Worm (Caenorhabditis elegans): ENCODE data around the gene srz-6.

The srz-6 gene

DNA sequence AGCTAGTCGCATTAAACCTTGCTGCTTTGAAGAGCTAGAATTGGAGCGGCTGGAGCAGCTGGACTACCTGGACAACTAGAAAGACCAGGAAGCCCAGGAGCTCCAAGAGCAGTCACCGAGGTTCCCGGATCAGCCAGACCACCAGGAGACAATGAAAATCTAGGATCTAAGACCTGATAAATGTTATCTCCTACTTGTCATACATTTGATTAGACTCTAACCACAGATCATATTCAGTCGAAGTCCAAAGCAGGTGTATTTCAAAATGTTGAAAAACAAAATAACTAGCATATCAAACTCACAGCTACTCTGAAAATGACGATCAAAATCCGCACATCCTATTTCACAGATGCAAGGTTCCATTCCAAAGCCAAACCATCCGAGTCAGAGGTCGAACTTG, at the start of gene srz-6:
srz-6 (plus strand) TSS at position 301 of the 400 bp plus-strand sequence.
- no peak for TF ChIP-seq nhr-11 (tag; optimal IDR thresholded peaks at IDR 0.05)

DNA sequence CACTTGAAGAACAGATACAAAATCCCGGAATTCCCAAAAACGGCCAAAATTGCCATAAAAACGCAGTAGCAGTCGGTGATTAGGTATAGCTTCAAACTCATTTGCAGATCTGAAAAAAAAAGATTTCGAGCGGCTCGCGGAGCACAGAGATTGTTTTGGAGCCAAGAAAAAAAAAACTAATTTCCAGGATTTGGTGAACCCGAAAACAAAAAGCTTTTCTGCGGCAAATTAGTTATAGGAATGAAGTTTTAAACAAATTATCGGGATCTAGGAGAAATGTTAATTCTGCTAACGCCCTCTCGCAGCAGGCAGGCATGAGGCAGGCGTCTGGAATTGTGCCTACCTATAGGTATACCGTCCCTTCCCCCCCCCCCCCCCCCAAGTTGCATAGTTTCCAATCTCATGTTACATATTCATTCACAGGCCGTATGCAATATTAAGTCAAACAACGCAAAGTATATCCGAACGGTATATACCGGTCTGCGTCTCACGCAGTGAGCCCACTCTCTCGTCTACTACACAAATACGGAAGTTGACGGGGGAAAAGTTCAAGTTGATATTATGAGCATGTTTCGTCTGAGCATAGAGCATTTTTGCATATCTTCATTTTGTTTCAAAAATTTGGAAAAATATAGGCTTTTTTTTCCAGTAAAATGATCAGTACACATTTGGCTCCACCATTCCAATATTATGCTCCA, 47.2 kb upstream of the srz-6 start, which contains the start of the genes W05H5.1 and pitr-6:
W05H5.1 (minus strand) TSS at position 101 of the 698 bp plus-strand sequence.
pitr-6 (plus strand) TSS at position 648 of the 698 bp plus-strand sequence.
- TF ChIP-seq nhr-11 (tag; optimal IDR thresholded peaks at IDR 0.05) = no peak
- no peak for TF ChIP-seq nhr-25 (tag; optimal IDR thresholded peaks at IDR 0.05)
- TF ChIP-seq nhr-12 (tag; optimal IDR thresholded peaks at IDR 0.05) = no peak
- no peak for TF ChIP-seq elt-1 (tag; optimal IDR thresholded peaks at IDR 0.05)
- no peak for TF ChIP-seq zag-1 (tag; optimal IDR thresholded peaks at IDR 0.05)
- TF ChIP-seq egl-5 (tag; optimal IDR thresholded peaks at IDR 0.05) = no peak
- TF ChIP-seq ama-1 (optimal IDR thresholded peaks at IDR 0.05) = no peak
- TF ChIP-seq nhr-67 (tag; optimal IDR thresholded peaks at IDR 0.05) = no peak
- TF ChIP-seq sea-2 (GFP tag; optimal IDR thresholded peaks at IDR 0.05) = no peak
- no peak for TF ChIP-seq fos-1 (tag; optimal IDR thresholded peaks at IDR 0.05)
- TF ChIP-seq ztf-11 (tag; optimal IDR thresholded peaks at IDR 0.05) = no peak
- TF ChIP-seq aly-2 (tag; optimal IDR thresholded peaks at IDR 0.05) = no peak
- TF ChIP-seq nfya-1 (tag; optimal IDR thresholded peaks at IDR 0.05; ENCODE audit: insufficient read depth) = no peak
- TF ChIP-seq mdl-1 (tag; optimal IDR thresholded peaks at IDR 0.05) = no peak
- no peak for TF ChIP-seq lin-15B (tag; optimal IDR thresholded peaks at IDR 0.05)
- TF ChIP-seq nhr-43 (tag; optimal IDR thresholded peaks at IDR 0.05; ENCODE audit: poor library complexity, severe bottlenecking) = no peak
- no peak for TF ChIP-seq nhr-77 (tag; optimal IDR thresholded peaks at IDR 0.05)
- TF ChIP-seq lin-39 (tag; optimal IDR thresholded peaks at IDR 0.05) = no peak

DNA sequence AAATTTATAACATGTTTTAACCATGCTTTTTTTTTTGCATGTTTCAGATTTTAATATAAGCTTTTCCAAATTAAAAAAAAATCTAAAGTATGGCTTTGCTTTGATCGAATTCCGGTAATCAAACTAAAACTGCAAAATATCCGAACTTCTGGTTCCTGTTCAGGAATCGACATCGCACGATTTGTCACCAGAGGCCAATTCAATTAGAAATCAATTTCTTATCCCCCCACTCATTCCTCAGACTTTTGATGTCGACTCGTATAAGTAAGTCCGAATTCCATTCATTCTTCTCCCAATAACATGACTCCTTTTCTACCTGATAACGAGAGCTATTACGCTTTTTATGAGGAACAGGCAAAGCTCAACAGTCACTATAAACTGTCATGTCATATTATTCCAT, 43.8 kb upstream of the srz-6 start, which contains the start of gene srh-27:
srh-27 (plus strand) TSS at position 301 of the 400 bp plus-strand sequence.
- TF ChIP-seq ceh-16 (tag; optimal IDR thresholded peaks at IDR 0.05) = no peak
- TF ChIP-seq zag-1 (tag; optimal IDR thresholded peaks at IDR 0.05) = no peak
- TF ChIP-seq lin-39 (tag; optimal IDR thresholded peaks at IDR 0.05) = no peak
- no peak for TF ChIP-seq nhr-23 (tag; optimal IDR thresholded peaks at IDR 0.05)
- TF ChIP-seq ceh-28 (tag; optimal IDR thresholded peaks at IDR 0.05) = no peak
- no peak for TF ChIP-seq snpc-4 (tag; optimal IDR thresholded peaks at IDR 0.05)
- TF ChIP-seq unc-62 (GFP tag; optimal IDR thresholded peaks at IDR 0.05) = no peak
- TF ChIP-seq fos-1 (tag; optimal IDR thresholded peaks at IDR 0.05) = no peak
- TF ChIP-seq nhr-11 (tag; optimal IDR thresholded peaks at IDR 0.05) = no peak
- TF ChIP-seq eor-1 (tag; optimal IDR thresholded peaks at IDR 0.05) = no peak
- TF ChIP-seq ztf-4 (tag; optimal IDR thresholded peaks at IDR 0.05) = no peak
- TF ChIP-seq nhr-43 (tag; optimal IDR thresholded peaks at IDR 0.05; ENCODE audit: poor library complexity, severe bottlenecking) = no peak
- no peak for TF ChIP-seq jun-1 (tag; optimal IDR thresholded peaks at IDR 0.05)
- TF ChIP-seq ZK546.5 (tag; optimal IDR thresholded peaks at IDR 0.05) = no peak
- no peak for TF ChIP-seq aly-2 (tag; optimal IDR thresholded peaks at IDR 0.05)

DNA sequence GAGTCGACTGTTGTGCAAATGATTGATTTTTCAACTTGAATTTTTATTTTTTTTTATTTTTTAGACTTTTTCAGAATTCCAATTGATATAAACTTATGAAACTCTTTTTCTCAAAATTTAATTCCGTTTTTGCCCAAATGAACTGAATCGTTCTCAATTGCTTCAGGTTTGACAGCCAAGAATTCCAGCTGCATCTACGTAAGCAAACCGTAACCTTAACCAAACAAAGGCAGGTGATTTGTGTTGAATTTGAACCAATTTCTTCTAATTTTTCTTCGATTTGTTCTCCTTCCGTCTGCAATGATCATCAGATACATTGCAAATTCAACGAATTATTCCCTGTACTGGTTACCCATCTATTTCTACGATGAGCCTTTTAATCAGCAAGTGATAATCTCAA, 42.2 kb upstream of the srz-6 start, which contains the start of gene sre-34:
sre-34 (plus strand) TSS at position 301 of the 400 bp plus-strand sequence.
- TF ChIP-seq unc-39 (tag; optimal IDR thresholded peaks at IDR 0.05) (no peak), nhr-28 (tag; optimal IDR thresholded peaks at IDR 0.05) (no peak), ztf-4 (tag; optimal IDR thresholded peaks at IDR 0.05) (no peak), ztf-11 (tag; optimal IDR thresholded peaks at IDR 0.05) (no peak), nhr-23 (tag; optimal IDR thresholded peaks at IDR 0.05) (no peak), R02D3.7 (tag; optimal IDR thresholded peaks at IDR 0.05) (no peak), pha-4 (tag; optimal IDR thresholded peaks at IDR 0.05) (no peak), elt-3 (tag; optimal IDR thresholded peaks at IDR 0.05) (no peak), sea-2 (GFP tag; optimal IDR thresholded peaks at IDR 0.05) (no peak), elt-2 (tag; optimal IDR thresholded peaks at IDR 0.05) (no peak), tbx-2 (tag; optimal IDR thresholded peaks at IDR 0.05) (no peak), nhr-237 (tag; optimal IDR thresholded peaks at IDR 0.05) (no peak), skn-1 (tag; optimal IDR thresholded peaks at IDR 0.05) (no peak), egl-27 (tag; optimal IDR thresholded peaks at IDR 0.05) (no peak), lsy-12 (tag; optimal IDR thresholded peaks at IDR 0.05) (no peak), mml-1 (tag; optimal IDR thresholded peaks at IDR 0.05) (no peak), eor-1 (tag; optimal IDR thresholded peaks at IDR 0.05) (no peak), daf-12 (tag; optimal IDR thresholded peaks at IDR 0.05) (no peak), pqm-1 (tag; optimal IDR thresholded peaks at IDR 0.05) (no peak), zag-1 (tag; optimal IDR thresholded peaks at IDR 0.05) (no peak)
